Worm (Caenorhabditis elegans) whole organism, L2 larva: ENCODE results near the gene K01G12.22.

ENCODE experiments used
- R02D3.7 ChIP-seq: fragments of 150-350 bp; optimal IDR thresholded peaks from 2 replicates; lab custom pipeline; 2014; ENCODE audit warnings: missing biosample characterization, missing genetic modification characterization
- ama-1 ChIP-seq: fragments of 150-350 bp; optimal IDR thresholded peaks from 2 replicates; lab custom pipeline; 2018; ENCODE audit warnings: inconsistent platforms
- elt-3 ChIP-seq: sonication (generic microtip); optimal IDR thresholded peaks from 2 replicates; lab custom pipeline; 2017; ENCODE audit warnings: missing biosample characterization, missing genetic modification characterization
- lin-39 ChIP-seq: fragments of 150-350 bp; optimal IDR thresholded peaks from 2 replicates; lab custom pipeline; 2014; ENCODE audit warnings: missing biosample characterization, missing genetic modification reagents, missing genetic modification characterization
- mab-5 ChIP-seq: fragments of 150-350 bp; optimal IDR thresholded peaks from 2 replicates; lab custom pipeline; 2014; ENCODE audit warnings: missing biosample characterization, missing genetic modification characterization
- nhr-23 ChIP-seq: fragments of 150-350 bp; optimal IDR thresholded peaks from 2 replicates; lab custom pipeline; 2014; ENCODE audit warnings: missing biosample characterization, missing genetic modification reagents, missing genetic modification characterization
- nhr-237 ChIP-seq: fragments of 150-350 bp; optimal IDR thresholded peaks from 2 replicates; lab custom pipeline; 2014; ENCODE audit warnings: missing biosample characterization, missing genetic modification characterization
- nhr-25 ChIP-seq: fragments of 150-350 bp; sonication (generic microtip); optimal IDR thresholded peaks from 3 replicates; lab custom pipeline; 2014; ENCODE audit warnings: missing biosample characterization, missing genetic modification characterization
- skn-1 ChIP-seq: sonication (generic microtip); optimal IDR thresholded peaks from 2 replicates; lab custom pipeline; 2017; ENCODE audit warnings: missing biosample characterization, missing genetic modification characterization
- sma-9 ChIP-seq, 2 experiments: fragments of 150-350 bp in 1 of 2; sonication (generic microtip) in 1 of 2; optimal IDR thresholded peaks; 2 replicates each; lab custom pipeline; 2014 to 2016; ENCODE audit warnings: missing genetic modification characterization in 2 of 2, mild to moderate bottlenecking in 1 of 2, missing biosample characterization in 1 of 2, missing compliant biosample characterization in 1 of 2, missing genetic modification reagents in 1 of 2, moderate library complexity in 1 of 2
- snpc-4 ChIP-seq: fragments of 150-350 bp; optimal IDR thresholded peaks from 2 replicates; lab custom pipeline; 2014; ENCODE audit warnings: missing biosample characterization, missing genetic modification characterization
- unc-62 ChIP-seq: fragments of 150-350 bp; optimal IDR thresholded peaks from 2 replicates; lab custom pipeline; 2014; ENCODE audit warnings: missing biosample characterization, missing genetic modification reagents, missing genetic modification characterization

DNA sequence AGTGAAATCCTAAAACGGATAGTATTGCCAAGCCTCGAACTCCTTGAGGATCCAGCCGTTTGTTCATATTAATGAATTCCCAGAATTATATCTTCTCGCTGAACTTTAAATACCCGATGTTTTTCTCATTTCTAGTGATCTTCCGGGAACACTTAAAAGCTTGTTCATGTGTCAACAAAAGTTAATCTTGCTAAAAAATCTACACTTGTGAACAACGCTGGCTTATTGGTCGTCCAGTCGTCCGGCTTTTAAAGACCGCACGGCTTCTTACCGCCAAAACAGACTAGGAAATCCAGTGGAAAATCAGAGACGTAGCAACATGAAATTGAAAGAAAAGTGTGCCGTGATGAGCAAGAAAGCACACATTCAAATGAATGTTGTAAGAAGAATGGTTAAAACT is 38.8 kb upstream of the K01G12.22 start, which contains the start of gene oac-38:
- TF ChIP-seq snpc-4 (no peak), skn-1 (tag; lab: Kevin White, UChicago) (no peak), R02D3.7 (no peak), lin-39 (tag; lab: Kevin White, UChicago) (no peak), ama-1 (no peak), unc-62 (no peak), mab-5 (no peak), nhr-23 (no peak), sma-9 (GFP tag; optimal IDR thresholded peaks at IDR 0.05; lab: Kevin White, UChicago) (no peak), sma-9 (tag; optimal IDR thresholded peaks at IDR 0.05; lab: Kevin White, UChicago) (no peak), nhr-25 (no peak), elt-3 (tag; lab: Kevin White, UChicago) (no peak), nhr-237 (tag; lab: Kevin White, UChicago) (no peak)
